Worm (Caenorhabditis elegans): Measurements from ENCODE around the gene vha-17.

- TF ChIP-seq tab-1 (GFP tag; IDR thresholded peaks at IDR 0.05) (no peak), ztf-23 (GFP tag; IDR thresholded peaks at IDR 0.05) (no peak)
Observed at ce11 chrIV:9296285-9296684, 25.3 kb upstream of the vha-17 start, which contains the start of gene F49C12.1.

Measured in whole organism, midembryonic.